Fruit fly (Drosophila melanogaster) whole organism, embryonic: ENCODE results near the gene HBS1.

Experiments
- Blimp-1 ChIP-seq: fragments of 200-800 bp; sonication (Bioruptor generic); optimal IDR thresholded peaks from 3 replicates; lab custom pipeline; 2018; ENCODE audit warnings: missing biosample characterization, missing genetic modification characterization, mild to moderate bottlenecking, moderate library complexity, missing genetic modification reagents
- CG10366 ChIP-seq: fragments of 200-800 bp; sonication (Bioruptor generic); IDR thresholded peaks from 2 replicates; pipeline ENCODE4 v1.3.6; 2022; ENCODE audit warnings: missing biosample characterization, missing genetic modification characterization
- CG10543 ChIP-seq: fragments of 200-800 bp; sonication (Bioruptor generic); optimal IDR thresholded peaks from 3 replicates; lab custom pipeline; 2017; ENCODE audit warnings: missing biosample characterization, mild to moderate bottlenecking, missing genetic modification characterization, moderate library complexity
- CG11093 ChIP-seq: fragments of 200-800 bp; sonication (Bioruptor generic); IDR thresholded peaks from 3 replicates; pipeline ENCODE4 v1.3.6; 2022; ENCODE audit warnings: missing biosample characterization, missing genetic modification characterization
- CG11695 ChIP-seq: fragments of 200-800 bp; sonication (Bioruptor generic); IDR thresholded peaks from 3 replicates; pipeline ENCODE4 v1.3.6; 2022; ENCODE audit warnings: missing biosample characterization, missing genetic modification characterization
- CG11696 ChIP-seq: fragments of 200-800 bp; sonication (Bioruptor generic); IDR thresholded peaks from 2 replicates; pipeline ENCODE4 v1.3.6; 2022; ENCODE audit warnings: missing biosample characterization, missing genetic modification characterization
- CG12071 ChIP-seq: fragments of 200-800 bp; sonication (Bioruptor generic); optimal IDR thresholded peaks from 3 replicates; lab custom pipeline; 2018; ENCODE audit warnings: missing biosample characterization, mild to moderate bottlenecking, missing genetic modification characterization
- CG13775 ChIP-seq: fragments of 200-800 bp; sonication (Bioruptor generic); optimal IDR thresholded peaks from 3 replicates; lab custom pipeline; 2017; ENCODE audit warnings: missing biosample characterization, mild to moderate bottlenecking, missing genetic modification characterization
- CG1603 ChIP-seq: fragments of 200-800 bp; sonication (Bioruptor generic); optimal IDR thresholded peaks from 2 replicates; lab custom pipeline; 2019; ENCODE audit warnings: missing biosample characterization, mild to moderate bottlenecking, missing genetic modification characterization, moderate library complexity
- CG18599 ChIP-seq: fragments of 200-800 bp; sonication (Bioruptor generic); optimal IDR thresholded peaks from 3 replicates; lab custom pipeline; 2017; ENCODE audit warnings: missing biosample characterization, missing genetic modification characterization, mild to moderate bottlenecking, moderate library complexity, missing genetic modification reagents
- CG30403 ChIP-seq: fragments of 200-800 bp; sonication (Bioruptor generic); optimal IDR thresholded peaks from 3 replicates; lab custom pipeline; 2016; ENCODE audit warnings: missing biosample characterization, missing genetic modification characterization
- CG6175 ChIP-seq: fragments of 200-800 bp; sonication (Bioruptor generic); IDR thresholded peaks from 3 replicates; pipeline ENCODE4 v1.3.6; 2022; ENCODE audit warnings: missing biosample characterization, missing genetic modification characterization
- CG8290 ChIP-seq, 3 experiments: fragments of 200-800 bp; sonication (Bioruptor generic); optimal IDR thresholded peaks; 2 replicates each; lab custom pipeline; 2016 to 2019; ENCODE audit warnings: missing biosample characterization in 3 of 3, missing genetic modification characterization in 3 of 3, mild to moderate bottlenecking in 2 of 3, moderate library complexity in 1 of 3
- CG9932 ChIP-seq: fragments of 200-800 bp; sonication (Bioruptor generic); IDR thresholded peaks from 2 replicates; pipeline ENCODE4 v1.3.6; 2022; ENCODE audit warnings: missing biosample characterization, missing genetic modification characterization
- Chrac-16 ChIP-seq: fragments of 200-800 bp; sonication (Bioruptor generic); optimal IDR thresholded peaks from 3 replicates; lab custom pipeline; 2016; ENCODE audit warnings: missing biosample characterization, missing genetic modification characterization
- CkIIα-i1 ChIP-seq: fragments of 200-800 bp; sonication (Bioruptor generic); IDR thresholded peaks from 2 replicates; pipeline ENCODE4 v1.3.6; 2022; ENCODE audit warnings: missing biosample characterization, missing genetic modification characterization
- CoRest ChIP-seq: fragments of 200-800 bp; sonication (Bioruptor generic); optimal IDR thresholded peaks from 3 replicates; lab custom pipeline; 2018; ENCODE audit warnings: missing biosample characterization, mild to moderate bottlenecking, missing genetic modification characterization, moderate library complexity
- Dad ChIP-seq: fragments of 200-800 bp; sonication (Bioruptor generic); optimal IDR thresholded peaks from 3 replicates; lab custom pipeline; 2016; ENCODE audit warnings: missing biosample characterization, missing genetic modification characterization
- Dbx ChIP-seq: fragments of 200-800 bp; sonication (Bioruptor generic); IDR thresholded peaks from 3 replicates; pipeline ENCODE4 v1.3.6; 2022; ENCODE audit warnings: missing biosample characterization, missing genetic modification characterization
- Ets65A ChIP-seq: fragments of 200-800 bp; sonication (Bioruptor generic); peaks from one replicate; lab custom pipeline; 2016; ENCODE audit warnings: missing biosample characterization, missing genetic modification characterization
- Fer1 ChIP-seq: fragments of 200-800 bp; sonication (Bioruptor generic); optimal IDR thresholded peaks from 2 replicates; lab custom pipeline; 2017; ENCODE audit warnings: missing biosample characterization, mild to moderate bottlenecking, missing genetic modification characterization
- Gug ChIP-seq: fragments of 200-800 bp; sonication (Bioruptor generic); IDR thresholded peaks from 4 replicates; pipeline ENCODE4 v1.3.6; 2022; ENCODE audit warnings: missing biosample characterization, missing genetic modification characterization
- HLH3B ChIP-seq: fragments of 200-800 bp; sonication (Bioruptor generic); IDR thresholded peaks from 2 replicates; pipeline ENCODE4 v1.3.6; 2022; ENCODE audit warnings: missing biosample characterization, missing genetic modification characterization
- MBD-R2 ChIP-seq: fragments of 200-800 bp; sonication (Bioruptor generic); IDR thresholded peaks from 2 replicates; pipeline ENCODE4 v1.3.6; 2022; ENCODE audit warnings: missing biosample characterization, missing genetic modification characterization
- MESR4 ChIP-seq: fragments of 200-800 bp; sonication (Bioruptor generic); optimal IDR thresholded peaks from 2 replicates; lab custom pipeline; 2018; ENCODE audit warnings: missing biosample characterization, mild to moderate bottlenecking, missing genetic modification characterization, moderate library complexity
- Med ChIP-seq: fragments of 200-800 bp; sonication (Bioruptor generic); peaks from one replicate; lab custom pipeline; 2016; ENCODE audit warnings: missing biosample characterization, missing genetic modification characterization, mild to moderate bottlenecking, inconsistent platforms, moderate library complexity
- NC2α ChIP-seq: fragments of 200-800 bp; sonication (Bioruptor generic); optimal IDR thresholded peaks from 2 replicates; lab custom pipeline; 2016; ENCODE audit warnings: missing biosample characterization, missing genetic modification characterization
- NC2β ChIP-seq: fragments of 200-800 bp; sonication (Bioruptor generic); optimal IDR thresholded peaks from 2 replicates; lab custom pipeline; 2016; ENCODE audit warnings: missing biosample characterization, missing genetic modification characterization
- Rfx ChIP-seq: fragments of 200-800 bp; sonication (Bioruptor generic); IDR thresholded peaks from 2 replicates; pipeline ENCODE4 v1.3.6; 2022; ENCODE audit warnings: missing biosample characterization, missing genetic modification characterization
- Sry-δ ChIP-seq: fragments of 200-800 bp; sonication (Bioruptor generic); optimal IDR thresholded peaks from 2 replicates; lab custom pipeline; 2016; ENCODE audit warnings: missing biosample characterization, missing genetic modification characterization
- Stat92E ChIP-seq, 3 experiments: fragments of >200 bp in 2 of 3; fragments of 200-800 bp in 1 of 3; sonication (Bioruptor generic) in 1 of 3; optimal IDR thresholded peaks; 2 replicates each; lab custom pipeline; 2017 to 2019; ENCODE audit warnings: missing biosample characterization in 3 of 3, missing genetic modification characterization in 3 of 3, mild to moderate bottlenecking in 1 of 3, moderate library complexity in 1 of 3
- YL-1 ChIP-seq: fragments of 200-800 bp; sonication (Bioruptor generic); optimal IDR thresholded peaks from 3 replicates; lab custom pipeline; 2017; ENCODE audit warnings: missing biosample characterization, mild to moderate bottlenecking, missing genetic modification characterization
- ara ChIP-seq: fragments of 200-800 bp; sonication (Bioruptor generic); IDR thresholded peaks from 2 replicates; pipeline ENCODE4 v1.3.6; 2022; ENCODE audit warnings: missing biosample characterization, missing genetic modification characterization
- ase ChIP-seq: fragments of 200-800 bp; sonication (Bioruptor generic); IDR thresholded peaks from 3 replicates; pipeline ENCODE4 v1.3.6; 2022; ENCODE audit warnings: missing biosample characterization, missing genetic modification characterization
- bowl ChIP-seq: fragments of 200-800 bp; sonication (Bioruptor generic); IDR thresholded peaks from 2 replicates; pipeline ENCODE4 v1.3.6; 2022; ENCODE audit warnings: missing biosample characterization, missing genetic modification characterization
- chm ChIP-seq: fragments of 200-800 bp; sonication (Bioruptor generic); IDR thresholded peaks from 2 replicates; pipeline ENCODE4 v1.3.6; 2022; ENCODE audit warnings: missing biosample characterization, missing genetic modification characterization
- ci ChIP-seq: fragments of 200-800 bp; sonication (Bioruptor generic); IDR thresholded peaks from 3 replicates; pipeline ENCODE4 v1.3.6; 2022; ENCODE audit warnings: missing biosample characterization, missing genetic modification characterization
- esg ChIP-seq: fragments of 200-800 bp; sonication (Bioruptor generic); conservative IDR thresholded peaks from 2 replicates; pipeline ENCODE4 v1.3.6; 2022; ENCODE audit warnings: missing biosample characterization, missing genetic modification characterization
- fru ChIP-seq: fragments of >200 bp; optimal IDR thresholded peaks from 2 replicates; lab custom pipeline; 2017
- gt ChIP-seq: fragments of 200-800 bp; sonication (Bioruptor generic); IDR thresholded peaks from 2 replicates; pipeline ENCODE4 v1.3.6; 2022; ENCODE audit warnings: missing biosample characterization, missing genetic modification characterization
- kah ChIP-seq: fragments of 200-800 bp; sonication (Bioruptor generic); optimal IDR thresholded peaks from 2 replicates; lab custom pipeline; 2018; ENCODE audit warnings: missing biosample characterization, mild to moderate bottlenecking, missing genetic modification characterization
- ken ChIP-seq: fragments of 200-800 bp; sonication (Bioruptor generic); IDR thresholded peaks from 3 replicates; pipeline ENCODE4 v1.3.6; 2022; ENCODE audit warnings: missing biosample characterization, missing genetic modification characterization
- klu ChIP-seq: fragments of 200-800 bp; sonication (Bioruptor generic); IDR thresholded peaks from 2 replicates; pipeline ENCODE4 v1.3.6; 2022; ENCODE audit warnings: missing biosample characterization, missing genetic modification characterization
- pita ChIP-seq: fragments of 200-800 bp; sonication (Bioruptor generic); optimal IDR thresholded peaks from 2 replicates; lab custom pipeline; 2017; ENCODE audit warnings: missing biosample characterization, mild to moderate bottlenecking, missing genetic modification characterization
- sc ChIP-seq, 3 experiments: fragments of >200 bp in 2 of 3; fragments of 200-800 bp in 1 of 3; sonication (Bioruptor generic) in 1 of 3; optimal IDR thresholded peaks; 2 replicates in 2 of 3; 3 replicates in 1 of 3; lab custom pipeline; 2017; ENCODE audit warnings: mild to moderate bottlenecking in 1 of 3, missing biosample characterization in 1 of 3, missing genetic modification characterization in 1 of 3, missing genetic modification reagents in 1 of 3
- schlank ChIP-seq: fragments of 200-800 bp; sonication (Bioruptor generic); optimal IDR thresholded peaks from 2 replicates; lab custom pipeline; 2018; ENCODE audit warnings: missing biosample characterization, mild to moderate bottlenecking, missing genetic modification characterization
- scrt ChIP-seq: fragments of 200-800 bp; sonication (Bioruptor generic); optimal IDR thresholded peaks from 2 replicates; lab custom pipeline; 2018; ENCODE audit warnings: missing biosample characterization, mild to moderate bottlenecking, missing genetic modification characterization, moderate library complexity
- slp2 ChIP-seq: fragments of 200-800 bp; sonication (Bioruptor generic); optimal IDR thresholded peaks from 2 replicates; lab custom pipeline; 2016; ENCODE audit warnings: missing biosample characterization, missing genetic modification characterization
- unpg ChIP-seq: fragments of 200-800 bp; sonication (Bioruptor generic); optimal IDR thresholded peaks from 3 replicates; lab custom pipeline; 2018; ENCODE audit warnings: missing biosample characterization, mild to moderate bottlenecking, missing genetic modification characterization, moderate library complexity
- wdn ChIP-seq: fragments of 200-800 bp; sonication (Bioruptor generic); IDR thresholded peaks from 2 replicates; pipeline ENCODE4 v1.3.6; 2022; ENCODE audit warnings: missing biosample characterization, missing genetic modification characterization

HBS1 gene

dm6 chr3L:1881919-1882318, 16.9 kb upstream of the HBS1 start (continued):
- TF ChIP-seq MESR4 (GFP tag; lab: Kevin White, UChicago) (no peak), CG11093 (GFP tag; lab: Robert Waterston, UW) (no peak), CG18599 (GFP tag; lab: Kevin White, UChicago) (peak; percentile 21), Ets65A (GFP tag; lab: Kevin White, UChicago) (no peak), Med (GFP tag; lab: Kevin White, UChicago) (peak; percentile 53), wdn (GFP tag; lab: Robert Waterston, UW) (no peak), bowl (GFP tag; lab: Robert Waterston, UW) (no peak), ci (GFP tag; lab: Robert Waterston, UW) (0 out of 3 replicates have a peak, but pooled peaks have one; percentile 33), CG12071 (GFP tag; lab: Kevin White, UChicago) (peak; percentile 2), Rfx (0 out of 2 replicates have a peak, but pooled peaks have one; percentile 16), CkIIα-i1 (GFP tag; lab: Robert Waterston, UW) (no peak), schlank (tag; lab: Kevin White, UChicago) (no peak), NC2α (GFP tag; lab: Kevin White, UChicago) (no peak), gt (GFP tag; lab: Robert Waterston, UW) (no peak), slp2 (GFP tag; lab: Kevin White, UChicago) (no peak), fru (lab: Kevin White, UChicago) (no peak), scrt (GFP tag; lab: Kevin White, UChicago) (peak; percentile 2), CG11695 (no peak)

dm6 chr3L:1880692-1881091, 15.7 kb upstream of the HBS1 start:
- TF ChIP-seq klu (GFP tag; lab: Robert Waterston, UW) (peak; percentile 44; the same call in 1 of the 2 replicates), sc (optimal IDR thresholded peaks at IDR 0.05; lab: Kevin White, UChicago) (no peak), sc (GFP tag; optimal IDR thresholded peaks at IDR 0.05; lab: Kevin White, UChicago) (no peak), CoRest (tag; lab: Kevin White, UChicago) (no peak), NC2β (no peak), kah (no peak), Dbx (GFP tag; lab: Robert Waterston, UW) (peak; percentile 68), Stat92E (GFP tag; optimal IDR thresholded peaks at IDR 0.05; lab: Kevin White, UChicago) (no peak), ken (GFP tag; lab: Robert Waterston, UW) (no peak), YL-1 (GFP tag; lab: Kevin White, UChicago) (no peak), CG9932 (GFP tag; lab: Robert Waterston, UW) (peak; percentile 45), unpg (GFP tag; lab: Kevin White, UChicago) (no peak), CG30403 (GFP tag; lab: Kevin White, UChicago) (no peak), ase (GFP tag; lab: Robert Waterston, UW) (peak; percentile 59; the same call in 1 of the 3 replicates), CG8290 (GFP tag; optimal IDR thresholded peaks at IDR 0.05; lab: Kevin White, UChicago) (no peak), CG8290 (tag; optimal IDR thresholded peaks at IDR 0.05; lab: Kevin White, UChicago) (peak in 1 of 2 experiments; percentile 40), CG10366 (GFP tag; lab: Robert Waterston, UW) (peak; percentile 34; the same call in 1 of the 2 replicates), Fer1 (peak; percentile 51), Gug (GFP tag; lab: Robert Waterston, UW) (peak; percentile 54; the same call in 3 of the 4 replicates), CG13775 (no peak), Blimp-1 (GFP tag; lab: Kevin White, UChicago) (peak; percentile 23), Sry-δ (GFP tag; lab: Kevin White, UChicago) (no peak), CG10543 (GFP tag; lab: Kevin White, UChicago) (no peak), HLH3B (GFP tag; lab: Robert Waterston, UW) (peak; percentile 62; the same call in 1 of the 2 replicates), MBD-R2 (GFP tag; lab: Robert Waterston, UW) (no peak), Dad (GFP tag; lab: Kevin White, UChicago) (peak; percentile 18), CG1603 (tag; lab: Kevin White, UChicago) (peak; percentile 13), Chrac-16 (no peak), chm (GFP tag; lab: Robert Waterston, UW) (no peak), CG6175 (GFP tag; lab: Robert Waterston, UW) (no peak), pita (GFP tag; lab: Kevin White, UChicago) (no peak), CG18599 (GFP tag; lab: Kevin White, UChicago) (peak; percentile 59), CG11696 (peak; percentile 63; the same call in 1 of the 2 replicates), ara (GFP tag; lab: Robert Waterston, UW) (no peak), esg (GFP tag; lab: Robert Waterston, UW) (peak; percentile 27; the same call in 1 of the 2 replicates)
